Worm (Caenorhabditis elegans) whole organism, early embryonic: Measurements from ENCODE around the gene K09E2.1.
A peak's percentile ranks its signal among the peaks of the same experiment; 100 is the strongest.

Source experiments
- aly-1 ChIP-seq: sonication (generic microtip); optimal IDR thresholded peaks from 2 replicates; lab custom pipeline; 2016; ENCODE audit warnings: missing genetic modification characterization, missing compliant biosample characterization
- sea-1 ChIP-seq: fragments of 200-800 bp; sonication (Bioruptor generic); conservative IDR thresholded peaks from 2 replicates; pipeline ENCODE4 v1.3.6; 2022; ENCODE audit warnings: missing genetic modification characterization, missing compliant biosample characterization
- tbx-37 ChIP-seq: fragments of 200-800 bp; sonication (Bioruptor generic); conservative IDR thresholded peaks from 2 replicates; pipeline ENCODE4 v1.3.6; 2022; ENCODE audit warnings: missing genetic modification reagents, missing genetic modification characterization, missing compliant biosample characterization
- tra-4 ChIP-seq: sonication (generic microtip); optimal IDR thresholded peaks from 2 replicates; lab custom pipeline; 2017; ENCODE audit warnings: missing genetic modification characterization, missing compliant biosample characterization

DNA sequence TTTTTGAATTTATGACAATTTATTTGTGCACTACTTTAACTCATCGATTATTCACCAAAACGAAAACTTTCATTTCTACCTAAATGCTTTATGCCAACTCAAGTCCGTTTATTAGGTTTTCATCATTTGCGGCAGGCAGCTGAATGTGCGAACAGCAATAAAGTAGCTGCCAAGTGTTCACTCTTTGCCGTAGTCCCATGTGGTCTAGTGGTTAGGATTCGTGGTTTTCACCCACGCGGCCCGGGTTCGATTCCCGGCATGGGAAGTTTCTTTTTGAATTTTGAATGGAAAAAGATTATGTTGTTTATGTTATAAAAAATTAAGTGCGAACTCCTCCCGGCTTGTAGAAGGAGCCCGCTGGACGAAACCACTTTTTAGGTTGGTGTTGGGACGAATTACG is 35.4 kb upstream of the K09E2.1 start:
- TF ChIP-seq tra-4 = peak; percentile 66
- TF ChIP-seq tbx-37 (GFP tag; lab: Robert Waterston, UW) = peak; percentile 80
- peak; percentile 89 for TF ChIP-seq aly-1
- TF ChIP-seq sea-1 (GFP tag; lab: Robert Waterston, UW) = peak; percentile 93
